Worm (Caenorhabditis elegans): ENCODE results near the gene sto-4.
A peak's percentile ranks its signal among the peaks of the same experiment; 100 is the strongest.

The sto-4 gene

ce11 chrX:11603234-11604108, 40.5 kb upstream of the sto-4 start (continued):
- TF ChIP-seq efl-3 (GFP tag; optimal IDR thresholded peaks at IDR 0.05): no peak
- no peak for TF ChIP-seq zip-4 (GFP tag; optimal IDR thresholded peaks at IDR 0.05)
- TF ChIP-seq sox-4 (tag; optimal IDR thresholded peaks at IDR 0.05): no peak
- no peak for TF ChIP-seq unc-62 (GFP tag; optimal IDR thresholded peaks at IDR 0.05)
- no peak for TF ChIP-seq tlp-1 (tag; optimal IDR thresholded peaks at IDR 0.05)
- TF ChIP-seq ceh-8 (GFP tag; optimal IDR thresholded peaks at IDR 0.05): no peak

ce11 chrX:11605214-11605765, 38.6 kb upstream of the sto-4 start, which contains the start of gene ftt-2:
ftt-2 (minus strand) TSS chrX:11605419.
- TF ChIP-seq nhr-47 (tag; optimal IDR thresholded peaks at IDR 0.05) (no peak), lir-3 (tag; optimal IDR thresholded peaks at IDR 0.05; ENCODE audit: poor library complexity) (no peak), ama-1 (optimal IDR thresholded peaks at IDR 0.05) (peak; percentile 36), nhr-77 (tag; optimal IDR thresholded peaks at IDR 0.05) (no peak), dsc-1 (tag; optimal IDR thresholded peaks at IDR 0.05) (no peak), vab-15 (tag; optimal IDR thresholded peaks at IDR 0.05) (no peak), alr-1 (tag; optimal IDR thresholded peaks at IDR 0.05; ENCODE audit: borderline replicate concordance) (no peak), ceh-90 (tag; optimal IDR thresholded peaks at IDR 0.05) (peak; percentile 42), fkh-8 (tag; optimal IDR thresholded peaks at IDR 0.05) (no peak), egl-13 (tag; optimal IDR thresholded peaks at IDR 0.05) (no peak), xbp-1 (tag; optimal IDR thresholded peaks at IDR 0.05) (no peak), ceh-82 (tag; optimal IDR thresholded peaks at IDR 0.05) (peak in 1 of 3 experiments; percentile 7), rnt-1 (tag; optimal IDR thresholded peaks at IDR 0.05) (peak; percentile 36), unc-30 (tag; optimal IDR thresholded peaks at IDR 0.05) (no peak), nhr-19 (GFP tag; conservative IDR thresholded peaks at IDR 0.05) (no peak), unc-98 (GFP tag; IDR thresholded peaks at IDR 0.05) (no peak)

- TF ChIP-seq Y116A8C.19 (tag; optimal IDR thresholded peaks at IDR 0.05; ENCODE audit: borderline replicate concordance) (no peak), dsc-1 (tag; optimal IDR thresholded peaks at IDR 0.05) (peak; percentile 99), ztf-11 (tag; optimal IDR thresholded peaks at IDR 0.05) (peak; percentile 82 to 90), egl-27 (tag; optimal IDR thresholded peaks at IDR 0.05) (peak in 1 of 2 experiments; percentile 99), ceh-88 (GFP tag; IDR thresholded peaks at IDR 0.05) (peak; percentile 88), efl-1 (optimal IDR thresholded peaks at IDR 0.05) (peak; percentile 55 to 65), efl-1 (GFP tag; optimal IDR thresholded peaks at IDR 0.05 in 1 of 2) (peak; percentile 21 to 97), mdl-1 (tag; optimal IDR thresholded peaks at IDR 0.05) (peak in 1 of 2 experiments; percentile 43), ceh-82 (tag; optimal IDR thresholded peaks at IDR 0.05) (peak; percentile 51 to 70 (median 63)), C16A3.4 (tag; optimal IDR thresholded peaks at IDR 0.05) (peak; percentile 46), tbx-2 (tag; optimal IDR thresholded peaks at IDR 0.05) (peak; percentile 95), unc-130 (tag; optimal IDR thresholded peaks at IDR 0.05) (peak; percentile 55), nhr-11 (tag; optimal IDR thresholded peaks at IDR 0.05) (peak; percentile 86), lin-13 (GFP tag; optimal IDR thresholded peaks at IDR 0.05) (peak; percentile 51), snpc-4 (tag; optimal IDR thresholded peaks at IDR 0.05) (peak; percentile 66), unc-30 (tag; optimal IDR thresholded peaks at IDR 0.05) (peak; percentile 50), blmp-1 (tag; optimal IDR thresholded peaks at IDR 0.05) (peak; percentile 28), unc-98 (GFP tag; IDR thresholded peaks at IDR 0.05) (peak; percentile 66), ceh-63 (GFP tag; optimal IDR thresholded peaks at IDR 0.05) (no peak), nhr-77 (tag; optimal IDR thresholded peaks at IDR 0.05) (peak; percentile 56), nhr-90 (tag; optimal IDR thresholded peaks at IDR 0.05; ENCODE audit: poor library complexity) (peak; percentile 96), mab-9 (GFP tag; IDR thresholded peaks at IDR 0.05) (peak; percentile 79), fkh-8 (tag; optimal IDR thresholded peaks at IDR 0.05) (peak; percentile 97), nhr-76 (tag; optimal IDR thresholded peaks at IDR 0.05) (peak; percentile 67), C04F5.9 (tag; optimal IDR thresholded peaks at IDR 0.05) (peak; percentile 68), pqm-1 (tag; optimal IDR thresholded peaks at IDR 0.05) (no peak), zip-4 (GFP tag; optimal IDR thresholded peaks at IDR 0.05) (peak; percentile 100), alr-1 (tag; optimal IDR thresholded peaks at IDR 0.05; ENCODE audit: borderline replicate concordance) (no peak), jun-1 (tag; optimal IDR thresholded peaks at IDR 0.05) (peak; percentile 31), lir-3 (tag; optimal IDR thresholded peaks at IDR 0.05; ENCODE audit: poor library complexity) (peak; percentile 65), vab-15 (tag; optimal IDR thresholded peaks at IDR 0.05) (peak; percentile 2), efl-3 (GFP tag; optimal IDR thresholded peaks at IDR 0.05) (peak; percentile 83)
Measured at ce11 chrX:11605766-11606490, 38.0 kb upstream of the sto-4 start.

Measured in whole organism, L1 larva.